Fruit fly (Drosophila melanogaster): Measurements from ENCODE around the gene CG31248.
A peak's percentile ranks its signal among the peaks of the same experiment; 100 is the strongest.

Gene CG31248

DNA sequence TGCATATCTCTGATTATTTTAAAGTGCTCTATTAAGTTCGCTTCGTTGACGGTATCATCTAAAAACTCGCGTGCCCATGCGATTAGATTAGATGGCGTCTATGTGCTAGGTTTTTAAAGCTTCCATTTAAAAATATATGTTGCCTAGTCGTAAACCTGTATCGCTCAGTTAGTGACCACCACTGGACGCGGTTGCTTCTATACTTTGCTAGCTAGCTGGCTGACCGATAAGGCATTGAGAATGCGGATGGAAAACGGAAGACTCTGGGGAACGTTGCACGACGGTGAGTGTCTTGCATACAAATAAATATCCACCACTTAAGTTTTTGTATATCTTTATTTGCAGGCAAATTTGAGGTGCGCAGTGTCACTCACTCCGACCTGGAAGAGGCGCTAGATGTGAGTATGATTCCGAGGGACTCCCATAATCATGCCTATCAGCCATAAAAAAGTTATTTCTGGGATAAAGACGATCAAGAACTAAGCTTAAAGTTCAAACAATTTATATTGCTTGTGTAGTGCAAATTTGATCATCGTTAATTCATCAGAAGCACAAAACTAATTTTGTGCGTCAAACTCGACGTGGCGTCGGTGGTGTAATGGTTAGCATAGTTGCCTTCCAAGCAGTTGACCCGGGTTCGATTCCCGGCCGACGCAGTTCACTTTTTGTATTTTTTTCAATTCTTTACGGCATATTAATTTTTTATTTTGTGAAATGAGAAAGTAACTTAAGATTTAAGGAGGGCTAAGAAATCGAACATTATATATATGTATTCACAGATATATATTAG lies at the start of gene CG31248 (continued):
- TF ChIP-seq knrl (GFP tag; IDR thresholded peaks at IDR 0.05; ENCODE audit: partially characterized antibody) (peak; percentile 58), Dll (GFP tag; IDR thresholded peaks at IDR 0.05; ENCODE audit: partially characterized antibody) (peak; percentile 57; the same call in 2 of the 4 replicates), hkb (optimal IDR thresholded peaks at IDR 0.05) (no peak), hkb (GFP tag; IDR thresholded peaks at IDR 0.05) (peak; percentile 25; the same call in 1 of the 2 replicates), CG12155 (GFP tag; optimal IDR thresholded peaks at IDR 0.05) (no peak), Nf-YC (tag; optimal IDR thresholded peaks at IDR 0.05) (peak; percentile 36), BtbVII (GFP tag; optimal IDR thresholded peaks at IDR 0.05) (peak; percentile 63), exex (tag; optimal IDR thresholded peaks at IDR 0.05) (peak; percentile 82), lab (GFP tag; optimal IDR thresholded peaks at IDR 0.05) (peak; percentile 26), CG10321 (GFP tag; IDR thresholded peaks at IDR 0.05) (no peak), bbx (GFP tag; IDR thresholded peaks at IDR 0.05; ENCODE audit: partially characterized antibody) (peak; percentile 86), E2f2 (GFP tag; IDR thresholded peaks at IDR 0.05) (0 out of 2 replicates have a peak, but pooled peaks have one; percentile 18), CG10209 (GFP tag; optimal IDR thresholded peaks at IDR 0.05) (peak; percentile 15), sug (tag; optimal IDR thresholded peaks at IDR 0.05) (peak; percentile 72), CG12769 (tag; optimal IDR thresholded peaks at IDR 0.05) (peak; percentile 22), sna (GFP tag; IDR thresholded peaks at IDR 0.05; ENCODE audit: partially characterized antibody) (peak; percentile 33; the same call in 1 of the 2 replicates), inv (GFP tag; IDR thresholded peaks at IDR 0.05; ENCODE audit: partially characterized antibody) (peak; percentile 10; the same call in 1 of the 2 replicates), amos (GFP tag; IDR thresholded peaks at IDR 0.05; ENCODE audit: partially characterized antibody) (peak; percentile 78), CG16813 (GFP tag; IDR thresholded peaks at IDR 0.05; ENCODE audit: partially characterized antibody) (peak; percentile 84), maf-S (GFP tag; optimal IDR thresholded peaks at IDR 0.05) (no peak), da (GFP tag; optimal IDR thresholded peaks at IDR 0.05) (no peak), CG12942 (GFP tag; optimal IDR thresholded peaks at IDR 0.05) (no peak), GATAe (GFP tag; conservative IDR thresholded peaks at IDR 0.05) (peak; percentile 77), CG14667 (GFP tag; IDR thresholded peaks at IDR 0.05) (no peak), chif (GFP tag; optimal IDR thresholded peaks at IDR 0.05) (no peak), nerfin-2 (GFP tag; IDR thresholded peaks at IDR 0.05; ENCODE audit: partially characterized antibody) (peak; percentile 77), ato (GFP tag; IDR thresholded peaks at IDR 0.05; ENCODE audit: partially characterized antibody) (peak; percentile 67), Scr (GFP tag; IDR thresholded peaks at IDR 0.05; ENCODE audit: partially characterized antibody) (peak; percentile 69), Fer1 (GFP tag; optimal IDR thresholded peaks at IDR 0.05) (peak; percentile 68), ro (GFP tag; IDR thresholded peaks at IDR 0.05) (no peak), unc-4 (GFP tag; IDR thresholded peaks at IDR 0.05; ENCODE audit: partially characterized antibody) (0 out of 2 replicates have a peak, but pooled peaks have one; percentile 45), CG17361 (GFP tag; IDR thresholded peaks at IDR 0.05) (0 out of 3 replicates have a peak, but pooled peaks have one; percentile 9), CG1792 (GFP tag; optimal IDR thresholded peaks at IDR 0.05) (peak; percentile 10)

DNA sequence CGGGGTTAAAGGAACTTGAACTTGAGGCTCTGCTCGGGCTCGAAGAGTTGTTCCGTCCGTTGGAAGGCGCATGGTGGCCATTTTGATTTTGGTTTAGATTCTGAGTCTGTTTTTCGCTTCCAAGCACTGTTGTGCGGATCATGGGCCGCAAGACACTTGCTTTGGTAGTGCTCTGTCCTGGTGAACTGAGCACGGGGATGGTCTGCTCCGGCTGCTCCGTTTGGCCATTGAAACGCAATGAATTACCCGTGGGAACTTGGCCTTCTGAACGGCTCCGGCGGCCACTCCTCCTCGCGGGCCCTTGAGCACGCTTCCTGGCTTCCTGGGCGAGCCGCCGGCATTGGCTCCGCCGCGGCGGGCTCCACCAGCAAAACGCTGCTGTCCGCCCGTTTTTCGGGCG lies 49.4 kb upstream of the CG31248 start:
- TF ChIP-seq CG32772 (GFP tag; IDR thresholded peaks at IDR 0.05) (0 out of 2 replicates have a peak, but pooled peaks have one; percentile 25), CG16779 (GFP tag; IDR thresholded peaks at IDR 0.05) (no peak), h (optimal IDR thresholded peaks at IDR 0.05) (peak; percentile 26), Med (GFP tag) (peak; percentile 60), CG3065 (GFP tag; optimal IDR thresholded peaks at IDR 0.05) (no peak), inv (GFP tag; IDR thresholded peaks at IDR 0.05; ENCODE audit: partially characterized antibody) (peak; percentile 20; the same call in 1 of the 2 replicates), Ets65A (GFP tag) (peak; percentile 81), CG4424 (GFP tag; optimal IDR thresholded peaks at IDR 0.05) (no peak), nerfin-1 (tag; optimal IDR thresholded peaks at IDR 0.05) (no peak), tna (GFP tag; IDR thresholded peaks at IDR 0.05; ENCODE audit: partially characterized antibody) (0 out of 2 replicates have a peak, but pooled peaks have one; percentile 34), Vsx1 (GFP tag; optimal IDR thresholded peaks at IDR 0.05) (no peak), rib (GFP tag; IDR thresholded peaks at IDR 0.05) (0 out of 2 replicates have a peak, but pooled peaks have one; percentile 56)

Measured in whole organism, embryonic.